Worm (Caenorhabditis elegans) whole organism, early embryonic: ENCODE results near the gene kvs-4.

Experiments
- B0310.2 ChIP-seq: sonication (generic microtip); optimal IDR thresholded peaks from 2 replicates; lab custom pipeline; 2016; ENCODE audit warnings: mild to moderate bottlenecking, missing genetic modification characterization, missing compliant biosample characterization
- F13C5.2 ChIP-seq: sonication (generic microtip); optimal IDR thresholded peaks from 2 replicates; lab custom pipeline; 2017; ENCODE audit warnings: mild to moderate bottlenecking, missing genetic modification characterization, inconsistent platforms, missing compliant biosample characterization
- aly-1 ChIP-seq: sonication (generic microtip); optimal IDR thresholded peaks from 2 replicates; lab custom pipeline; 2016; ENCODE audit warnings: missing genetic modification characterization, missing compliant biosample characterization
- ama-1 ChIP-seq: fragments of 150-350 bp; optimal IDR thresholded peaks from 2 replicates; lab custom pipeline; 2014
- ceh-13 ChIP-seq: fragments of 200-800 bp; sonication (Bioruptor generic); optimal IDR thresholded peaks from 2 replicates; lab custom pipeline; 2018; ENCODE audit warnings: mild to moderate bottlenecking, missing genetic modification characterization, missing compliant biosample characterization
- ceh-36 ChIP-seq: sonication (generic microtip); optimal IDR thresholded peaks from 2 replicates; lab custom pipeline; 2016; ENCODE audit warnings: missing genetic modification characterization, inconsistent platforms, missing compliant biosample characterization
- ets-7 ChIP-seq: sonication (generic microtip); optimal IDR thresholded peaks from 2 replicates; lab custom pipeline; 2016; ENCODE audit warnings: missing genotype, missing genetic modification characterization, missing compliant biosample characterization
- flt-1 ChIP-seq: fragments of 200-800 bp; sonication (Bioruptor generic); IDR thresholded peaks from 2 replicates; pipeline ENCODE4 v1.3.6; 2022; ENCODE audit warnings: missing genetic modification characterization, missing compliant biosample characterization
- hmbx-1 ChIP-seq: sonication (generic microtip); optimal IDR thresholded peaks from 2 replicates; lab custom pipeline; 2016; ENCODE audit warnings: mild to moderate bottlenecking, missing genetic modification characterization, missing compliant biosample characterization
- hmg-4 ChIP-seq: fragments of 200-800 bp; sonication (Bioruptor generic); optimal IDR thresholded peaks from 2 replicates; lab custom pipeline; 2018; ENCODE audit warnings: mild to moderate bottlenecking, missing genetic modification characterization, missing compliant biosample characterization
- hnd-1 ChIP-seq: sonication (generic microtip); optimal IDR thresholded peaks from 2 replicates; lab custom pipeline; 2016; ENCODE audit warnings: missing genetic modification characterization, missing compliant biosample characterization
- pes-1 ChIP-seq: fragments of 200-800 bp; sonication (Bioruptor generic); IDR thresholded peaks from 2 replicates; pipeline ENCODE4 v1.3.6; 2022; ENCODE audit warnings: missing genetic modification reagents, missing genetic modification characterization, missing compliant biosample characterization
- scrt-1 ChIP-seq: fragments of 200-800 bp; sonication (Bioruptor generic); IDR thresholded peaks from 2 replicates; pipeline ENCODE4 v1.3.6; 2022; ENCODE audit warnings: missing genetic modification characterization, missing compliant biosample characterization
- sea-1 ChIP-seq: fragments of 200-800 bp; sonication (Bioruptor generic); conservative IDR thresholded peaks from 2 replicates; pipeline ENCODE4 v1.3.6; 2022; ENCODE audit warnings: missing genetic modification characterization, missing compliant biosample characterization
- tbx-11 ChIP-seq: fragments of 200-800 bp; sonication (Bioruptor generic); IDR thresholded peaks from 2 replicates; pipeline ENCODE4 v1.3.6; 2022; ENCODE audit warnings: missing genetic modification characterization, missing compliant biosample characterization
- tbx-37 ChIP-seq: fragments of 200-800 bp; sonication (Bioruptor generic); conservative IDR thresholded peaks from 2 replicates; pipeline ENCODE4 v1.3.6; 2022; ENCODE audit warnings: missing genetic modification reagents, missing genetic modification characterization, missing compliant biosample characterization
- tra-4 ChIP-seq: sonication (generic microtip); optimal IDR thresholded peaks from 2 replicates; lab custom pipeline; 2017; ENCODE audit warnings: missing genetic modification characterization, missing compliant biosample characterization

Gene kvs-4

DNA sequence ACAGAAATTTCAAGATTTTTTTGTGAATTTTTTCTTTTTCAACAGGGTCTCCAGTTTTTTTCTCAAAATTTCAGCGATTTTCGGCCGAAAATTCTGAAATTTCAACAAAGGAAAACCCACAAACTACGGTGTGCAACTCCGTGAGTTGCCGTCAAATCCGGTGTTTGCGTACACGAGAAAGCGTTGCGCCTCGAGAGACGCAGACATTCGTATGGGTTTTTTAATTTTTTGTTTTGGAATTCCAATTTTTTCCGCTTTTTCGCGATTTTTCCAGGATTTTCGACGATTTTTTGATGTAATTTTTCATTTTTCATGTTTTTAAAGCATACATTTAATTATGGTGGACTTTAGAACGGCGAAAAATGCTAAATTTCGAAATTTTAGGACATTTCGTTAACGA, 23.8 kb downstream of the kvs-4 start:
- TF ChIP-seq F13C5.2 (peak; percentile 67), flt-1 (GFP tag; lab: Robert Waterston, UW) (0 out of 2 replicates have a peak, but pooled peaks have one; percentile 7), scrt-1 (GFP tag; lab: Robert Waterston, UW) (no peak)

DNA sequence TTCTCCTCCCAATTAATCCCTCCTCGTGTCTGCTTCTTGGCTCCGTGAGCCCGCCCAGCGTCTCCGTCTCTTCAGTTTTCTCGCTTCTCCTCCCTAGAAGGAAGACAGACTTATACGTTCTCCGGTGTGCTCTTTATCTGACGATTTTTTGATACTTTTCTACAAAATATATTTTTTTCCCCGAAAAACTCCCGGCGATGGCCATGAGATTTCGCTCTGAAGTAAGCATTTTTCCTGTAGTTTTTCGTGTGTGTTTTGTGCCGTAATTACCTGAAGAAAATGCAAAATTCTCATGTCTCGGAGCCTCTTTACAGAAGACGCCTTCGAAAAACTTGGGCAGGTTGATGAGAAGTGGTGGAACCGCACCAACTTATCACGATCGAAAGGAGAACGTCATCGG, 24.3 kb downstream of the kvs-4 start, which contains the start of gene spat-2:
Gene spat-2, plus strand, starts transcription at position 301 of the 400 bp plus-strand sequence.
- TF ChIP-seq F13C5.2, result no peak

DNA sequence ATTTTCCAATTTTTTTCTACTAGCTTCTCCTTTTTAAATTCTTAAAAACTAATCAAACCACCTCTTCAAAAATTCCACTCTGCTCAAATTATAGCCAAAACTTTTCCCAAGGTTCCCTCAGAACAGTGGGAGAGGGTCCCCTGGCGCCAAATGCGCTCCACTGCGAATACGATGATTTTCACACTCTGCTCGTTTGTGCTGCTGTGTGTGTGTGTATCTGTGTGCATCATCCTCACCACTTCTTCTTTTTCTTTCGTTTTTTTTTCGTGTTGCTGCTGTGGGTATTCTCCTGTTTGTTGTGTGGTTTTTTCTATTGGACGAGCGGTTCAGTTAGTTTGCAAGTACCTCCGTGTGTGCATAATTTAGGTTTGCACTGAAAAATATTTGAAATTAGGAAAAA, 26.9 kb downstream of the kvs-4 start:
- no peak for TF ChIP-seq aly-1 (tag; lab: Kevin White, UChicago)
- TF ChIP-seq ceh-13 (GFP tag; lab: Kevin White, UChicago), result no peak
- TF ChIP-seq tbx-37 (GFP tag; lab: Robert Waterston, UW), result no peak
- no peak for TF ChIP-seq sea-1 (GFP tag; lab: Robert Waterston, UW)
- no peak for TF ChIP-seq ets-7 (tag; lab: Kevin White, UChicago)
- TF ChIP-seq tbx-11 (GFP tag; lab: Robert Waterston, UW), result no peak
- no peak for TF ChIP-seq hmbx-1
- no peak for TF ChIP-seq hmg-4 (GFP tag; lab: Kevin White, UChicago)
- no peak for TF ChIP-seq ama-1 (lab: Kevin White, UChicago)
- no peak for TF ChIP-seq B0310.2
- no peak for TF ChIP-seq F13C5.2
- TF ChIP-seq scrt-1 (GFP tag; lab: Robert Waterston, UW), result no peak
- TF ChIP-seq pes-1 (GFP tag; lab: Robert Waterston, UW), result no peak
- TF ChIP-seq flt-1 (GFP tag; lab: Robert Waterston, UW), result no peak
- TF ChIP-seq hnd-1 (tag; lab: Kevin White, UChicago), result no peak
- no peak for TF ChIP-seq tra-4 (tag; lab: Kevin White, UChicago)
- TF ChIP-seq ceh-36 (tag; lab: Kevin White, UChicago), result no peak

DNA sequence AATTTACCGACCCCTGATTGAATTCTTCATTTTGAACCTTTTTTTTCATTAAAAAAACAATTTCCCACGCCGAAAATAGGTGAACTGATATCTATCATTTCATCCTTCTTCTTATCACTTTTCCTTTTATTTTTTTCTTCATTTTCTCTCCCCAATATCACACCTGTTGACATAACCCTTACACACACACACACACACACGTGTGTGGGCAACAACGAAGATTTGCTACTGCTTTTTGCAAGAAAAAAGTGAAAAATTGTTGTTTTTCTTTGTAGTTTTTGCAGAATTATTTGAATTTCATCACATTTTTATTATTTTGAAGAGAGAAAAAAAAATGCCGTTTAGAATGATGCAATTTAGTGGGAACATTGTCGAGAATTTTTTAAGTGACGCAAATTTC, 28.2 kb downstream of the kvs-4 start:
- TF ChIP-seq sea-1 (GFP tag; lab: Robert Waterston, UW), result no peak
- no peak for TF ChIP-seq hmbx-1
- no peak for TF ChIP-seq hmg-4 (GFP tag; lab: Kevin White, UChicago)
- no peak for TF ChIP-seq tbx-37 (GFP tag; lab: Robert Waterston, UW)
- no peak for TF ChIP-seq F13C5.2
- no peak for TF ChIP-seq ceh-36 (tag; lab: Kevin White, UChicago)
- TF ChIP-seq scrt-1 (GFP tag; lab: Robert Waterston, UW), result no peak
- TF ChIP-seq hnd-1 (tag; lab: Kevin White, UChicago), result no peak
- no peak for TF ChIP-seq tbx-11 (GFP tag; lab: Robert Waterston, UW)
- no peak for TF ChIP-seq B0310.2
- no peak for TF ChIP-seq ama-1 (lab: Kevin White, UChicago)
- TF ChIP-seq pes-1 (GFP tag; lab: Robert Waterston, UW), result no peak
- TF ChIP-seq ceh-13 (GFP tag; lab: Kevin White, UChicago), result no peak
- TF ChIP-seq flt-1 (GFP tag; lab: Robert Waterston, UW), result no peak
- no peak for TF ChIP-seq ets-7 (tag; lab: Kevin White, UChicago)
- TF ChIP-seq tra-4 (tag; lab: Kevin White, UChicago), result no peak
- no peak for TF ChIP-seq aly-1 (tag; lab: Kevin White, UChicago)

DNA sequence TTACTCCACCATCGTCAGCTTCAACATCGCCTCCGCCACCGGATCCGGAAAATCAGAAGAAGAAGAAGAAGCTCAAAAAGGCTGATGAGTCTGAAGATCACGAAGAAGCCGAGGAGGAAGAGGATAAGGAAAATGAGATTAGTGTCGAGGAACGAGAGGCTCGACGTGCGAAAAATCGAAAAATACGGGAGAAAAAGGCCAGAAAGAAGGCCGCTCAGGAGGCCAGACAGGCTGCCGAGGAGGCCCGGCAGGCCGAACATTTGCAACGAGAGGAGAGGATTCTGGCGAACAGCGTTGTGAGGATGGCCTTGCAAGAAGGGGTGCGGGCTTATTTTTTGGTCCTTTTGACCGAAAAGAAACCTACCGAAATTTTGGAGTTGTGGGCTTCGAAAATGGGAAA, 32.8 kb downstream of the kvs-4 start:
- TF ChIP-seq flt-1 (GFP tag; lab: Robert Waterston, UW) (no peak), hmbx-1 (no peak), pes-1 (GFP tag; lab: Robert Waterston, UW) (no peak), tbx-37 (GFP tag; lab: Robert Waterston, UW) (no peak), scrt-1 (GFP tag; lab: Robert Waterston, UW) (no peak), tra-4 (tag; lab: Kevin White, UChicago) (no peak), ama-1 (lab: Kevin White, UChicago) (no peak), aly-1 (tag; lab: Kevin White, UChicago) (no peak), hmg-4 (GFP tag; lab: Kevin White, UChicago) (no peak), tbx-11 (GFP tag; lab: Robert Waterston, UW) (no peak)

DNA sequence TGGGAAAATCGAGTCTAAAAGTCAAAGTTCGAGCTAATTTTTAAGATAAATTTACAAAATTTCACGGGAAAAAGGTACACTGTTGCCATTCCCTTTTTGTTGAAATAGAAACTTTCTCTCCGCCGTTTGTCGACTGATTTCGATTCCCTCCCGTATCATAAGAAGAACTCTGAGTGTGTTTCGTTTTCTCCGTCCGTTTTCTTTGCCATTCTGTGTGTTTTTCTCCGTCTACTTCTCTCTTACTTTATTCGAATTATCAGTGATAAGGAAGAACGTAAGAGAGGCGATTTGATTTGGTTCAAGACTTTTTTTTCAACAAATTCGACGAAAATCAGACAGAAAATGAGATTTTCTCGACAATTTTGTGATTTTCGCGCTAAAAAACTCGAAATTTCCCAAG, 34.2 kb downstream of the kvs-4 start:
- TF ChIP-seq ets-7 (tag; lab: Kevin White, UChicago) (no peak), hmg-4 (GFP tag; lab: Kevin White, UChicago) (no peak), ama-1 (lab: Kevin White, UChicago) (no peak), scrt-1 (GFP tag; lab: Robert Waterston, UW) (no peak)

DNA sequence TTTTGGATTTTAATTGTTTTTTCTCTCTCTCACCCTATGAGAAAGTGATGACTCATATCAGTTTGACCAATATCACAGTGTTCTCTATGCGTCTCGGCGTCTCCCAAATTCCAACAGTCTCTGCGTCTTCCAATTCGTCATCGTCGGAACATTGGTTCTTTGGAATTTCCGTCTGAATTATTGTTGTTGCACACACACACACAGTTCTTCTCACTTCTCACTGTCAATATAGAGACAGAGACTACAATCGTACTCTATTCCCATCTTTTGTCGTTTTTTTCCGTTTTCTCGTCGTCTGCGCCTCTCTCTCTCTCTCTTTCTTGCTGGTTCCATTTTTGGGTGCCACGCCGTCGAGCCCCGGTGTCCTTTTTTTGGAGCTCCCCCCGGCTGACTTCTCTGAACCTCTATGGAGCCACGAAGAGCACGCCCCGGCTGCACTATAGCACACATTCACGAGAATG, 38.3 kb downstream of the kvs-4 start:
- TF ChIP-seq flt-1 (GFP tag; lab: Robert Waterston, UW) (no peak), B0310.2 (no peak), tbx-37 (GFP tag; lab: Robert Waterston, UW) (no peak), hnd-1 (tag; lab: Kevin White, UChicago) (no peak), ceh-36 (tag; lab: Kevin White, UChicago) (no peak), tra-4 (tag; lab: Kevin White, UChicago) (no peak), scrt-1 (GFP tag; lab: Robert Waterston, UW) (no peak), ceh-13 (GFP tag; lab: Kevin White, UChicago) (no peak), F13C5.2 (no peak)

DNA sequence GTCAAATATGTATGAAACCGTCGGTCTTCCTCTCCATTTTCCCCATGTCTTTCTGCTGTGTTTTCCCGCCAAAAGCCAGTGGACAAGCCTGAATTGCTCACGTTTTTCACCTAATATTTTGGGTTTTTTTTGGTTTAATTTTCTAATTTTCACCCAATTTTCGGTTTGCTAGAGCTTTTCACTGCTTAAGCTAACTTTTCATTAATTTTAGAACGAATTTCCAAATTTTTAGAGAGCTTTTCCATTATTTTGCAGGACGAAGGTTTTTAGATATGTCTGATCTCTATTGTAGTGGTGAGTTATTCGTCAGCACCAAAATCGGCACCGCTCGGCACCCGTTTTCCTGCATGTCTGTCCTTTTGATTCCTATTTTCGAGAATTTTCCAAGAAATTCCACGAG, 41.2 kb downstream of the kvs-4 start:
- TF ChIP-seq tbx-37 (GFP tag; lab: Robert Waterston, UW), result no peak
- no peak for TF ChIP-seq ceh-13 (GFP tag; lab: Kevin White, UChicago)
